Fruit fly (Drosophila melanogaster): ENCODE measurements around the gene CG7990.

Gene CG7990

DNA sequence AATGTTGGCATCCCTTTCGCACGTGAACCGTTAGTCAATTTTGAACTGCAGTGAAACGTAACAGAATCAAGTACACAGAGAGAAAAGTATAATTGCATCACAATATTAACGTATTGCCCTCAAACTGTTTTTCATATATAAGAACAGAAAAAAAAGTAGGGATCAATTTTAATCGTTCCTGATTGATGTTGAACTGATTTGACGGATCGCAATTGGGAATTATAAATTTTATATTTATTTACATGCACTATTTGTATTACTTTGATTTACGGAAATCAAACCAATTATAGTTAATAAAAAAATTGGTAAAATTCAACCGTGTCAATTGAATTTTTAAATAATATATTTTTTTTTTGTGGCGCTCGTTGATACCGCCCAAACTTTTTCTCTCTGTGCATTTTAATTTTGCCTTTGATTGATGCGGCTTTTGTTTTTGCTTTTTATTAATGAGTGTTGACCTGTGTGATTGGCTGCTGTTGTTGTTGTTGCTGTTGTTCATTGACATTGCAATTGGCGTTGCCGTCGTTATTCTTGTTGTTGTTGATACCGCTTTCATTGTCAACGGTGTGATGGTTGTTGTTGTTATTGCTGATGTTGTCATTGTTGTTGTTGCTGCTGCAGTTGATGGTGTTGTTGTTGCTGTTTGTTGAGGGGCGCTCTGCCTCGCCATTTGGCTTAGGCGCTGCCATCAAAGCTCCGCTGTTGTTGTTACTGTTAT lies 49.0 kb downstream of the CG7990 start (continued):
- TF ChIP-seq CG30403 (GFP tag; optimal IDR thresholded peaks at IDR 0.05): peak; percentile 72
- TF ChIP-seq az2 (GFP tag; optimal IDR thresholded peaks at IDR 0.05): peak; percentile 53
- no peak for TF ChIP-seq CG7786 (GFP tag; optimal IDR thresholded peaks at IDR 0.05)
- TF ChIP-seq fd3F (GFP tag; optimal IDR thresholded peaks at IDR 0.05): peak; percentile 43
- TF ChIP-seq HLH54F (GFP tag; optimal IDR thresholded peaks at IDR 0.05): no peak
- no peak for TF ChIP-seq insv (GFP tag; optimal IDR thresholded peaks at IDR 0.05)
- TF ChIP-seq CG14014 (GFP tag; IDR thresholded peaks at IDR 0.05): no peak
- TF ChIP-seq CG7839 (tag; optimal IDR thresholded peaks at IDR 0.05): peak; percentile 66
- 0 out of 2 replicates have a peak, but pooled peaks have one; percentile 15 for TF ChIP-seq seq (GFP tag; IDR thresholded peaks at IDR 0.05)
- peak; percentile 18; the same call in 1 of the 2 replicates for TF ChIP-seq CG32772 (GFP tag; IDR thresholded peaks at IDR 0.05)
- TF ChIP-seq zf30C (GFP tag; optimal IDR thresholded peaks at IDR 0.05): peak; percentile 60
- TF ChIP-seq tin (GFP tag; optimal IDR thresholded peaks at IDR 0.05): peak; percentile 57
- peak; percentile 85 for TF ChIP-seq sens (GFP tag)
- peak; percentile 3 for TF ChIP-seq CG10274 (GFP tag; optimal IDR thresholded peaks at IDR 0.05)
- peak; percentile 29 for TF ChIP-seq gcm2 (GFP tag; optimal IDR thresholded peaks at IDR 0.05)
- no peak for TF ChIP-seq CG11085 (GFP tag; IDR thresholded peaks at IDR 0.05)
- no peak for TF ChIP-seq pum (GFP tag; optimal IDR thresholded peaks at IDR 0.05)
- TF ChIP-seq ac (GFP tag; optimal IDR thresholded peaks at IDR 0.05): no peak
- peak; percentile 21 for TF ChIP-seq Nf-YB (GFP tag; optimal IDR thresholded peaks at IDR 0.05)
- peak; percentile 56 for TF ChIP-seq CG1602 (GFP tag; optimal IDR thresholded peaks at IDR 0.05)
- no peak for TF ChIP-seq yki (optimal IDR thresholded peaks at IDR 0.05)
- TF ChIP-seq esg (GFP tag; conservative IDR thresholded peaks at IDR 0.05): peak; percentile 35; the same call in 1 of the 2 replicates
- peak; percentile 55 for TF ChIP-seq CG1233 (GFP tag; optimal IDR thresholded peaks at IDR 0.05)
- peak; percentile 39 for TF ChIP-seq salm (tag; optimal IDR thresholded peaks at IDR 0.05)
- peak; percentile 71 for TF ChIP-seq CoRest (tag; optimal IDR thresholded peaks at IDR 0.05)
- no peak for TF ChIP-seq prd (optimal IDR thresholded peaks at IDR 0.05)
- TF ChIP-seq prd (GFP tag; IDR thresholded peaks at IDR 0.05): peak; percentile 72; the same call in 2 of the 3 replicates
- peak; percentile 66 for TF ChIP-seq CG12391 (tag; optimal IDR thresholded peaks at IDR 0.05)
- TF ChIP-seq D19B (GFP tag; optimal IDR thresholded peaks at IDR 0.05): peak; percentile 22
- peak; percentile 59 for TF ChIP-seq Xbp1 (GFP tag; optimal IDR thresholded peaks at IDR 0.05)
- no peak for TF ChIP-seq ab (GFP tag; optimal IDR thresholded peaks at IDR 0.05)
- TF ChIP-seq lmd (GFP tag; IDR thresholded peaks at IDR 0.05): peak; percentile 50; the same call in 1 of the 2 replicates
- TF ChIP-seq CG9727 (GFP tag; optimal IDR thresholded peaks at IDR 0.05): peak; percentile 73
- peak; percentile 45 for TF ChIP-seq Asciz (GFP tag; optimal IDR thresholded peaks at IDR 0.05)
- TF ChIP-seq ase (GFP tag; IDR thresholded peaks at IDR 0.05): 0 out of 3 replicates have a peak, but pooled peaks have one; percentile 48
- TF ChIP-seq Blimp-1 (GFP tag; optimal IDR thresholded peaks at IDR 0.05): peak; percentile 66
- TF ChIP-seq nmo (GFP tag; optimal IDR thresholded peaks at IDR 0.05): peak; percentile 72
- TF ChIP-seq Xrp1 (GFP tag; IDR thresholded peaks at IDR 0.05): peak; percentile 67
- no peak for TF ChIP-seq CG17912 (GFP tag; optimal IDR thresholded peaks at IDR 0.05)
- TF ChIP-seq Chrac-16 (GFP tag; optimal IDR thresholded peaks at IDR 0.05): peak; percentile 37
- 0 out of 3 replicates have a peak, but pooled peaks have one; percentile 10 for TF ChIP-seq CG2889 (GFP tag; IDR thresholded peaks at IDR 0.05)
- TF ChIP-seq CG10267 (tag; optimal IDR thresholded peaks at IDR 0.05): peak; percentile 52
- no peak for TF ChIP-seq emc (GFP tag; optimal IDR thresholded peaks at IDR 0.05)
- 0 out of 2 replicates have a peak, but pooled peaks have one; percentile 19 for TF ChIP-seq CG11247 (GFP tag; IDR thresholded peaks at IDR 0.05)
- no peak for TF ChIP-seq cato (GFP tag; optimal IDR thresholded peaks at IDR 0.05; ENCODE audit: borderline replicate concordance)
- TF ChIP-seq D19A (tag; optimal IDR thresholded peaks at IDR 0.05): peak; percentile 49
- TF ChIP-seq scrt (GFP tag; optimal IDR thresholded peaks at IDR 0.05): no peak
- TF ChIP-seq CG2875 (GFP tag; optimal IDR thresholded peaks at IDR 0.05): peak; percentile 54
- TF ChIP-seq ci (GFP tag; IDR thresholded peaks at IDR 0.05): 0 out of 3 replicates have a peak, but pooled peaks have one; percentile 14
- TF ChIP-seq ro (GFP tag; IDR thresholded peaks at IDR 0.05): 0 out of 2 replicates have a peak, but pooled peaks have one; percentile 13

Measured in whole organism, embryonic.